Fruit fly (Drosophila melanogaster): ENCODE data around the gene acs.

The acs gene

DNA sequence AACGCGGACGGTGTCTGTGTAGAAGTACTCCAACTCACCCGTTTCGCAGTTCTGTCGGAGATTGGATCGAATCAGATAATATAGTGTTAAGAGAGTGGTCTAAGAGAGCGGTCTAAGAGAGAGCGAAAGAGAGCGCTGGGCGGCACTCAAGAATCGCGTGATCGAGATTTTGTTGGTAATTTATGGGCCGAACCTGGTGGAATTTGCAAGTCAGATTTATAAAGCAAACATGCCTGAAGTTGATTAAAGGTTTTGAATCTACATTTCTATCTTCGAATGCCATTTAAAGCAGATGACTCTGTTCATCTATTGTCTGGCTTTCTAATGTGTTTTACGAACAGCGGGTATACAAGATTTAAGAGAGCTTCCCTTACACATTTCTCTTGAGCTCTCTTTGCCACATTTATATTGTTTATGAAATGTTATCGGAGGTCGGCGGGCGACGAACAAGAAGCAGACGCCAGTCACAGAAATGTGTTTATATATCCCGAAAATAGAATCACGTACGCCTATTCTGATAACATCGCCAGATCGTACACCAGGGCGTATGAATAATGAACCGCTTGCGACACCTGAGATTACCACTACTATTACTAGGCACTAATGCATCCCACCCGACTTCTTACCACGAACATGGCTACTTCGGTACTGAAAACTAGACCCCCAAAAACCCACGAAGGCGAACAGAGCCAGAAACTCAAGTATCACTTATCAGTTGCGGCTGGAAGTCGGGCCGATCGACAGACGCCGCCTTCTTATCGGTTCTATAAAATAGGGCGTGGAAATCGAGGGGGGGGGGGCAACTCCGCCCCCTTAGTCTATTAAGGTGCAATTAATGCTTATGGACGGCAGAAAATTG lies 3.8 kb upstream of the acs start (continued):
- TF ChIP-seq gt (GFP tag; IDR thresholded peaks at IDR 0.05) (no peak), gcm (GFP tag; optimal IDR thresholded peaks at IDR 0.05) (no peak), Hand (GFP tag; optimal IDR thresholded peaks at IDR 0.05) (peak; percentile 6), Taf1 (GFP tag; IDR thresholded peaks at IDR 0.05) (no peak), unc-4 (GFP tag; IDR thresholded peaks at IDR 0.05; ENCODE audit: partially characterized antibody) (0 out of 2 replicates have a peak, but pooled peaks have one; percentile 21), CG13287 (GFP tag; IDR thresholded peaks at IDR 0.05; ENCODE audit: partially characterized antibody) (no peak; the same call in 1 of the 2 replicates), Hr78 (GFP tag; optimal IDR thresholded peaks at IDR 0.05) (peak in 1 of 2 experiments; percentile 67), CG14965 (GFP tag; optimal IDR thresholded peaks at IDR 0.05; ENCODE audit: borderline replicate concordance) (no peak), CG4328 (GFP tag; optimal IDR thresholded peaks at IDR 0.05) (no peak), fu2 (GFP tag; optimal IDR thresholded peaks at IDR 0.05) (no peak), Ada2b (GFP tag; IDR thresholded peaks at IDR 0.05) (no peak), CG8359 (GFP tag; optimal IDR thresholded peaks at IDR 0.05; ENCODE audit: borderline replicate concordance) (no peak), CG7786 (GFP tag; optimal IDR thresholded peaks at IDR 0.05) (no peak), hb (GFP tag; IDR thresholded peaks at IDR 0.05; ENCODE audit: partially characterized antibody) (no peak), NFAT (GFP tag; IDR thresholded peaks at IDR 0.05) (no peak), vvl (GFP tag; IDR thresholded peaks at IDR 0.05) (peak; percentile 54; the same call in 1 of the 2 replicates), HLH54F (GFP tag; optimal IDR thresholded peaks at IDR 0.05) (no peak), sd (tag; optimal IDR thresholded peaks at IDR 0.05) (peak; percentile 67), ranshi (GFP tag; IDR thresholded peaks at IDR 0.05) (no peak), ERR (GFP tag; optimal IDR thresholded peaks at IDR 0.05) (no peak), CG10979 (tag; optimal IDR thresholded peaks at IDR 0.05) (no peak), Fer1 (GFP tag; optimal IDR thresholded peaks at IDR 0.05) (peak; percentile 6), Jarid2 (GFP tag; optimal IDR thresholded peaks at IDR 0.05) (peak; percentile 35), nau (GFP tag; optimal IDR thresholded peaks at IDR 0.05) (no peak), D19B (GFP tag; optimal IDR thresholded peaks at IDR 0.05) (no peak), pnt (GFP tag; optimal IDR thresholded peaks at IDR 0.05) (no peak), bigmax (GFP tag; optimal IDR thresholded peaks at IDR 0.05) (no peak), sens-2 (GFP tag; IDR thresholded peaks at IDR 0.05) (peak; percentile 38; the same call in 1 of the 2 replicates), CG12391 (tag; optimal IDR thresholded peaks at IDR 0.05) (no peak), B-H2 (GFP tag; optimal IDR thresholded peaks at IDR 0.05) (peak; percentile 14), Scr (GFP tag; IDR thresholded peaks at IDR 0.05; ENCODE audit: partially characterized antibody) (0 out of 2 replicates have a peak, but pooled peaks have one; percentile 22), kah (GFP tag; optimal IDR thresholded peaks at IDR 0.05) (no peak), lbe (GFP tag; optimal IDR thresholded peaks at IDR 0.05) (peak; percentile 11), zf30C (GFP tag; optimal IDR thresholded peaks at IDR 0.05) (no peak), lab (GFP tag; optimal IDR thresholded peaks at IDR 0.05) (peak; percentile 51), CG4424 (GFP tag; optimal IDR thresholded peaks at IDR 0.05) (no peak), onecut (GFP tag; IDR thresholded peaks at IDR 0.05) (no peak), dati (GFP tag; IDR thresholded peaks at IDR 0.05) (no peak), CG6813 (GFP tag; optimal IDR thresholded peaks at IDR 0.05) (no peak), CG8290 (GFP tag; optimal IDR thresholded peaks at IDR 0.05) (no peak), CG8290 (tag; optimal IDR thresholded peaks at IDR 0.05) (peak in 1 of 2 experiments; percentile 49), Kr (GFP tag; optimal IDR thresholded peaks at IDR 0.05) (no peak), grn (GFP tag; optimal IDR thresholded peaks at IDR 0.05) (peak; percentile 77), exex (tag; optimal IDR thresholded peaks at IDR 0.05) (peak; percentile 87), Atf6 (GFP tag; IDR thresholded peaks at IDR 0.05) (0 out of 2 replicates have a peak, but pooled peaks have one; percentile 21), odd (GFP tag; optimal IDR thresholded peaks at IDR 0.05) (peak; percentile 37), chm (GFP tag; IDR thresholded peaks at IDR 0.05) (no peak), Hr51 (GFP tag; optimal IDR thresholded peaks at IDR 0.05) (no peak)

Data from whole organism, embryonic.